Worm (Caenorhabditis elegans) whole organism, early embryonic: ENCODE data around the gene K08F11.1.

ENCODE experiments used
- ama-1 ChIP-seq: fragments of 150-350 bp; optimal IDR thresholded peaks from 2 replicates; lab custom pipeline; 2014
- ets-7 ChIP-seq: sonication (generic microtip); optimal IDR thresholded peaks from 2 replicates; lab custom pipeline; 2016; ENCODE audit warnings: missing genotype, missing genetic modification characterization, missing compliant biosample characterization
- flt-1 ChIP-seq: fragments of 200-800 bp; sonication (Bioruptor generic); IDR thresholded peaks from 2 replicates; pipeline ENCODE4 v1.3.6; 2022; ENCODE audit warnings: missing genetic modification characterization, missing compliant biosample characterization
- hmg-4 ChIP-seq: fragments of 200-800 bp; sonication (Bioruptor generic); optimal IDR thresholded peaks from 2 replicates; lab custom pipeline; 2018; ENCODE audit warnings: mild to moderate bottlenecking, missing genetic modification characterization, missing compliant biosample characterization

ce11 chrIV:4724562-4724961, at the start of gene K08F11.1:
- TF ChIP-seq ets-7 (no peak), ama-1 (lab: Kevin White, UChicago) (no peak), flt-1 (GFP tag; lab: Robert Waterston, UW) (no peak), hmg-4 (GFP tag; lab: Kevin White, UChicago) (no peak)
